Fruit fly (Drosophila melanogaster) whole organism, prepupa: Measurements from ENCODE around the gene CG12581.

Experiments
- CG10631 ChIP-seq: fragments of 200-800 bp; sonication (Bioruptor generic); optimal IDR thresholded peaks from 2 replicates; lab custom pipeline; 2016; ENCODE audit warnings: missing biosample characterization, missing genetic modification characterization
- CG10669 ChIP-seq: fragments of 200-800 bp; sonication (Bioruptor generic); optimal IDR thresholded peaks from 3 replicates; lab custom pipeline; 2018; ENCODE audit warnings: missing biosample characterization, mild to moderate bottlenecking, missing genetic modification characterization, moderate library complexity
- CG11762 ChIP-seq: fragments of 200-800 bp; sonication (Bioruptor generic); optimal IDR thresholded peaks from 3 replicates; lab custom pipeline; 2016; ENCODE audit warnings: missing biosample characterization, missing genetic modification characterization; ENCODE audit not compliant: insufficient read depth
- CG11902 ChIP-seq: fragments of 200-800 bp; sonication (Bioruptor generic); optimal IDR thresholded peaks from 3 replicates; lab custom pipeline; 2016; ENCODE audit warnings: missing biosample characterization, missing genetic modification characterization
- CG15336 ChIP-seq: fragments of 200-800 bp; sonication (Bioruptor generic); IDR thresholded peaks from 2 replicates; pipeline ENCODE4 v1.3.6; 2022; ENCODE audit warnings: missing biosample characterization, missing genetic modification characterization
- CG16779 ChIP-seq: fragments of 200-800 bp; sonication (Bioruptor generic); optimal IDR thresholded peaks from 3 replicates; lab custom pipeline; 2017; ENCODE audit warnings: missing biosample characterization, mild to moderate bottlenecking, missing genetic modification characterization
- CG3032 ChIP-seq: fragments of 200-800 bp; optimal IDR thresholded peaks from 2 replicates; lab custom pipeline; 2019; ENCODE audit warnings: missing biosample characterization, mild to moderate bottlenecking, missing genetic modification characterization, moderate library complexity
- CG31627 ChIP-seq: fragments of 200-800 bp; sonication (Bioruptor generic); optimal IDR thresholded peaks from 3 replicates; lab custom pipeline; 2016; ENCODE audit warnings: missing biosample characterization, missing genetic modification characterization
- CG32006 ChIP-seq: fragments of 200-800 bp; sonication (Bioruptor generic); optimal IDR thresholded peaks from 3 replicates; lab custom pipeline; 2017; ENCODE audit warnings: missing biosample characterization, mild to moderate bottlenecking, missing genetic modification characterization
- CG3919 ChIP-seq: fragments of 200-800 bp; sonication (Bioruptor generic); optimal IDR thresholded peaks from 3 replicates; lab custom pipeline; 2016; ENCODE audit warnings: missing biosample characterization, missing genetic modification characterization
- CG4318 ChIP-seq: fragments of 200-800 bp; sonication (Bioruptor generic); optimal IDR thresholded peaks from 3 replicates; lab custom pipeline; 2017; ENCODE audit warnings: missing biosample characterization, mild to moderate bottlenecking, missing genetic modification characterization
- CG6163 ChIP-seq: fragments of 200-800 bp; sonication (Bioruptor generic); IDR thresholded peaks from 3 replicates; pipeline ENCODE4 v1.3.6; 2022; ENCODE audit warnings: missing biosample characterization, missing genetic modification characterization
- CG6276 ChIP-seq: fragments of 200-800 bp; sonication (Bioruptor generic); optimal IDR thresholded peaks from 2 replicates; lab custom pipeline; 2017; ENCODE audit warnings: missing biosample characterization, mild to moderate bottlenecking, missing genetic modification characterization
- CG6792 ChIP-seq: fragments of 200-800 bp; sonication (Bioruptor generic); optimal IDR thresholded peaks from 3 replicates; lab custom pipeline; 2016; ENCODE audit warnings: missing biosample characterization, missing genetic modification characterization
- CG6808 ChIP-seq: fragments of 200-800 bp; sonication (Bioruptor generic); optimal IDR thresholded peaks from 3 replicates; lab custom pipeline; 2017; ENCODE audit warnings: missing biosample characterization, missing genetic modification characterization, mild to moderate bottlenecking, moderate library complexity, missing genetic modification reagents
- CG8319 ChIP-seq: fragments of 200-800 bp; sonication (Bioruptor generic); optimal IDR thresholded peaks from 3 replicates; lab custom pipeline; 2016; ENCODE audit warnings: missing biosample characterization, missing genetic modification characterization
- Eip78C ChIP-seq: fragments of 200-800 bp; sonication (Bioruptor generic); peaks from one replicate; lab custom pipeline; 2016; ENCODE audit warnings: missing biosample characterization, missing genetic modification characterization
- Ets96B ChIP-seq: fragments of 200-800 bp; optimal IDR thresholded peaks from 2 replicates; lab custom pipeline; 2019; ENCODE audit warnings: missing biosample characterization, mild to moderate bottlenecking, missing genetic modification characterization, moderate library complexity
- Gug ChIP-seq: fragments of 200-800 bp; sonication (Bioruptor generic); IDR thresholded peaks from 2 replicates; pipeline ENCODE4 v1.3.6; 2022; ENCODE audit warnings: missing biosample characterization, missing genetic modification characterization
- Hr38 ChIP-seq: sonication (Bioruptor generic); optimal IDR thresholded peaks from 2 replicates; lab custom pipeline; 2016; ENCODE audit warnings: missing biosample characterization, missing genetic modification characterization
- Hr39 ChIP-seq: fragments of 200-800 bp; sonication (Bioruptor generic); optimal IDR thresholded peaks from 2 replicates; lab custom pipeline; 2016; ENCODE audit warnings: missing biosample characterization, missing genetic modification characterization
- Hr4 ChIP-seq: fragments of 200-800 bp; sonication (Bioruptor generic); optimal IDR thresholded peaks from 3 replicates; lab custom pipeline; 2016; ENCODE audit warnings: missing biosample characterization, missing genetic modification characterization
- OdsH ChIP-seq: fragments of 200-800 bp; sonication (Bioruptor generic); optimal IDR thresholded peaks from 3 replicates; lab custom pipeline; 2016; ENCODE audit warnings: missing biosample characterization, missing genetic modification characterization
- Smox ChIP-seq: fragments of 200-800 bp; sonication (Bioruptor generic); optimal IDR thresholded peaks from 3 replicates; lab custom pipeline; 2016; ENCODE audit warnings: missing biosample characterization, missing genetic modification characterization
- Sox14 ChIP-seq: fragments of 200-800 bp; sonication (Bioruptor generic); optimal IDR thresholded peaks from 3 replicates; lab custom pipeline; 2016; ENCODE audit warnings: missing biosample characterization, missing genetic modification characterization
- cyc ChIP-seq: fragments of 200-800 bp; sonication (Bioruptor generic); optimal IDR thresholded peaks from 3 replicates; lab custom pipeline; 2016; ENCODE audit warnings: missing biosample characterization, missing genetic modification characterization
- dac ChIP-seq: fragments of 200-800 bp; sonication (Bioruptor generic); optimal IDR thresholded peaks from 2 replicates; lab custom pipeline; 2017; ENCODE audit warnings: missing biosample characterization, mild to moderate bottlenecking, missing genetic modification characterization
- eg ChIP-seq: fragments of 200-800 bp; sonication (Bioruptor generic); IDR thresholded peaks from 3 replicates; pipeline ENCODE4 v1.3.6; 2022; ENCODE audit warnings: missing biosample characterization, missing genetic modification characterization
- esn ChIP-seq: fragments of 200-800 bp; sonication (Bioruptor generic); optimal IDR thresholded peaks from 2 replicates; lab custom pipeline; 2016; ENCODE audit warnings: missing biosample characterization, mild to moderate bottlenecking, missing genetic modification characterization, moderate library complexity
- fkh ChIP-seq: fragments of 200-800 bp; sonication (Bioruptor generic); optimal IDR thresholded peaks from 3 replicates; lab custom pipeline; 2017; ENCODE audit warnings: missing biosample characterization, mild to moderate bottlenecking, missing genetic modification characterization, moderate library complexity
- lz ChIP-seq: fragments of 200-800 bp; sonication (Bioruptor generic); optimal IDR thresholded peaks from 3 replicates; lab custom pipeline; 2016; ENCODE audit warnings: missing biosample characterization, missing genetic modification characterization
- pdm3 ChIP-seq: fragments of 200-800 bp; sonication (Bioruptor generic); optimal IDR thresholded peaks from 3 replicates; lab custom pipeline; 2016; ENCODE audit warnings: missing biosample characterization, missing genetic modification characterization
- salr ChIP-seq, 2 experiments: fragments of 200-800 bp; sonication (Bioruptor generic); optimal IDR thresholded peaks; 3 replicates each; lab custom pipeline; 2016 to 2018; ENCODE audit warnings: missing biosample characterization in 2 of 2, missing genetic modification characterization in 2 of 2, mild to moderate bottlenecking in 1 of 2
- ss ChIP-seq, 2 experiments: fragments of 200-800 bp; sonication (Bioruptor generic); optimal IDR thresholded peaks; 2 replicates in 1 of 2; 3 replicates in 1 of 2; lab custom pipeline; 2017 to 2018; ENCODE audit warnings: mild to moderate bottlenecking in 2 of 2, missing biosample characterization in 2 of 2, missing genetic modification characterization in 2 of 2, moderate library complexity in 1 of 2
- svp ChIP-seq: fragments of 200-800 bp; sonication (Bioruptor generic); peaks from one replicate; lab custom pipeline; 2016; ENCODE audit warnings: missing biosample characterization, missing genetic modification characterization

CG12581 gene

dm6 chr3R:4215264-4215993 lies 41.0 kb downstream of the CG12581 start, which contains the start of gene CG14636 (continued):
- TF ChIP-seq salr (GFP tag; optimal IDR thresholded peaks at IDR 0.05; lab: Kevin White, UChicago) (peak in 1 of 2 experiments; percentile 10), CG32006 (GFP tag; lab: Kevin White, UChicago) (peak; percentile 68), CG11902 (GFP tag; lab: Kevin White, UChicago) (peak; percentile 66), CG11762 (GFP tag; lab: Kevin White, UChicago) (peak; percentile 71), CG6163 (peak; percentile 80), Eip78C (GFP tag; lab: Kevin White, UChicago) (peak; percentile 94), CG6792 (peak; percentile 46), OdsH (GFP tag; lab: Kevin White, UChicago) (peak; percentile 68), CG4318 (GFP tag; lab: Kevin White, UChicago) (peak; percentile 64), Gug (GFP tag; lab: Robert Waterston, UW) (peak; percentile 63), CG6808 (GFP tag; lab: Kevin White, UChicago) (peak; percentile 43), lz (GFP tag; lab: Kevin White, UChicago) (peak; percentile 46), fkh (GFP tag; lab: Kevin White, UChicago) (peak; percentile 72), ss (GFP tag; optimal IDR thresholded peaks at IDR 0.05; lab: Kevin White, UChicago) (peak; percentile 3 to 35), svp (peak; percentile 89), Hr38 (peak; percentile 18), pdm3 (GFP tag; lab: Kevin White, UChicago) (peak; percentile 76), CG6276 (GFP tag; lab: Kevin White, UChicago) (no peak), Ets96B (peak; percentile 46), CG16779 (tag; lab: Kevin White, UChicago) (no peak), Hr4 (GFP tag; lab: Kevin White, UChicago) (peak; percentile 78), CG3919 (GFP tag; lab: Kevin White, UChicago) (peak; percentile 70), CG15336 (GFP tag; lab: Robert Waterston, UW) (peak; percentile 79), Hr39 (GFP tag; lab: Kevin White, UChicago) (peak; percentile 72), CG8319 (GFP tag; lab: Kevin White, UChicago) (peak; percentile 66)

- TF ChIP-seq eg (GFP tag; lab: Robert Waterston, UW) (no peak), CG11762 (GFP tag; lab: Kevin White, UChicago) (no peak), CG32006 (GFP tag; lab: Kevin White, UChicago) (no peak), CG6808 (GFP tag; lab: Kevin White, UChicago) (no peak)
- TF ChIP-seq, all 60 proteins: peak for 0
Observed at dm6 chr3R:4220030-4220429, 45.6 kb downstream of the CG12581 start, which contains the start of gene CG31516. CG31516 (minus strand) TSS chr3R:4220130.

DNA sequence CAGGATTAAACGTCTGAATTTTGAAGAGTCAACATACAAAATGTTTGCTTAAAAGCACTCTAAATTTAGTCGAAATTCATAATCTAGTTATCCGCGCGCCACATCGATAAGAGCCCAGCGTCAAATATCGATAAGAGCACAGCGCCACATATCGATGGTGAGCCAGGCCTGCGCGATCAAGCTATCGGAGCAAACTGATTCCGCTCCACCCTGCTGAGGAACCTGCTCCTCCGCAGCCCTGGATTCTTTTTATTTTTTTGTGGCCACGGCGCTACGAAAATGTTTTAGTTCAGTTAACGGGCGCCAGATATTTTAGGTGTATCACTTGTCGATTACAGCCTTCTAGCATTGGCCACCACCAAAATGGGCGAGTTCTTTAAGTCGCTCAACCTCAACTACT lies 46.3 kb downstream of the CG12581 start:
- TF ChIP-seq dac (GFP tag; lab: Kevin White, UChicago) (no peak), cyc (peak; percentile 20), CG16779 (tag; lab: Kevin White, UChicago) (no peak), CG31627 (GFP tag; lab: Kevin White, UChicago) (peak; percentile 26), CG3032 (tag; lab: Kevin White, UChicago) (peak; percentile 44), Smox (GFP tag; lab: Kevin White, UChicago) (no peak), CG6163 (peak; percentile 27; the same call in 1 of the 3 replicates), esn (GFP tag; lab: Kevin White, UChicago) (peak; percentile 32), CG10631 (GFP tag; lab: Kevin White, UChicago) (no peak), Sox14 (GFP tag; lab: Kevin White, UChicago) (peak; percentile 48)

DNA sequence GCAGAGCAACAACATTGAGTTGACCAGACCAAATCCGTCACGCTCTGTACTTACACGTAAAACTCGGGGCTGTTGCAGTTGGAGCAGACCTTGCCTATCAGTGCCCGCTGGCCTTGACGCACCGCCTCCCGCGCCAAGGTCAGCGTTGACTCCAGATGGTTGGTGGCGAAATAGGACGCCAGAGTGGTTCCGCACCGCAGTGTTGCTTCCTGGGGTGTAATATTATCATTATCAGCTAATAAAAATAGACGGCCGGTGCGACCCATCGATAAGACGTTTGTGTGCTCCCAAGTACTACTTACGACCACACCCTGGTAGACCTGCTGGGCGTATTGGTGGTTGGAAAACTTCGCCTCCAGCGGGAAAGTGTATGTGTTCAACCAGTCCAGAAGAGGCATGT lies 54.0 kb downstream of the CG12581 start:
- TF ChIP-seq svp (peak; percentile 84), CG10669 (GFP tag; lab: Kevin White, UChicago) (no peak)
